Worm (Caenorhabditis elegans): Measurements from ENCODE around the gene sri-2.

DNA sequence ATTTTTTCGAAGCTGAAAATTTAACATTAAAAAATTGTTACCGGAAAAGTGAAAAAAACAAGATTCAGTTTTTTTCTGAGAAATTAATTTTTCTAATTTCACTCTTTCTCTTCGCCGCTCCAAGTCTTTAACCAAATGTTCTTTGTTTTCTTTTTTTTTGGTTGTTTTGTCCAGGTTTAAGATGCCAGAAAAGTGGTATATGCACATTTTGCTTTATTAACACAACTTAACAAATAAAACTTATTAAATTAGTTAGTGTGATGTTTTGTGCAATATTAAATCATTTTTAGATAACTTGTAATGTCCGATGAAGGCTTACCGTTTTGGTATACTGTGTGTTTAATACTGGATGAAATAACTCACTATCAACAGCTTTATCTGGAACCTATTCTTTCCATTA, 21.9 kb downstream of the sri-2 start, which contains the start of gene srw-53:
- no peak for TF ChIP-seq ama-1 (optimal IDR thresholded peaks at IDR 0.05)
- no peak for TF ChIP-seq pes-1 (GFP tag; IDR thresholded peaks at IDR 0.05)
- no peak for TF ChIP-seq ets-7 (tag; optimal IDR thresholded peaks at IDR 0.05)
- TF ChIP-seq tra-4 (tag; optimal IDR thresholded peaks at IDR 0.05), result no peak
- no peak for TF ChIP-seq tbx-11 (GFP tag; IDR thresholded peaks at IDR 0.05)
- no peak for TF ChIP-seq flt-1 (GFP tag; IDR thresholded peaks at IDR 0.05)

Measured in whole organism, early embryonic.